Worm (Caenorhabditis elegans): ENCODE measurements around the gene fbxb-106.

DNA sequence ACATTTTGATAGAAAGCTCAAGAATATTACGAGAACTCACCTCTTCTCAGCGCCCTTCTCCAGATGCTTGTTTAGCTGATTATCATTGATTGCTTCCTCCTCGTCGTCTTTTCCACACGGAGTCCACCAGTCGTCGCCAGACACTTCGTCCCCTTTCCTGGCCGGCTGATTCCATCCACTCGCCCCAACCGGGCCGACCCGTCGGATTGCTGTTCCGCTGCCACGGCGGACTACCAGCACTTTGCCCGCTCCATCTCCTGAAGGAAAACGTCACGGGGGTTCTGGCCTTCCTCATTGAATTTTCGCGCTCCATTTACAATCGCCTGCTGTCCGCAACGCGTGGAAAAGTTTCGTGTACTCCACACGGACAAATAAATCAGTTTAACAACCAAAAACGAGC, 21.2 kb downstream of the fbxb-106 start:
- TF ChIP-seq hmbx-1 (tag; optimal IDR thresholded peaks at IDR 0.05) (no peak), B0310.2 (tag; optimal IDR thresholded peaks at IDR 0.05) (no peak), hnd-1 (tag; optimal IDR thresholded peaks at IDR 0.05) (no peak), ama-1 (optimal IDR thresholded peaks at IDR 0.05) (no peak)

Data from whole organism, early embryonic.